Fruit fly (Drosophila melanogaster) S2 (cell line): ENCODE results near the gene eya.

Experiments used
- CG8478 ChIP-seq: fragments of >200 bp; optimal IDR thresholded peaks from 2 replicates; lab custom pipeline; 2018
- CTCF ChIP-seq, 2 experiments: fragments of >200 bp; optimal IDR thresholded peaks; 2 replicates each; lab custom pipeline; 2018

- no peak for TF ChIP-seq CG8478 (lab: Kevin White, UChicago)
- no peak for TF ChIP-seq CTCF (optimal IDR thresholded peaks at IDR 0.05; lab: Kevin White, UChicago)
Observed at dm6 chr2L:6562358-6562687, 15.5 kb upstream of the eya start.
